Fruit fly (Drosophila melanogaster) whole organism, embryonic: ENCODE results near the gene sp3.

ENCODE experiments used
- Ada2b ChIP-seq: fragments of 200-800 bp; sonication (Bioruptor generic); IDR thresholded peaks from 2 replicates; pipeline ENCODE4 v1.3.6; 2022; ENCODE audit warnings: missing biosample characterization, missing genetic modification characterization
- Aef1 ChIP-seq: fragments of 200-800 bp; sonication (Bioruptor generic); IDR thresholded peaks from 3 replicates; pipeline ENCODE4 v1.3.6; 2022; ENCODE audit warnings: missing biosample characterization, missing genetic modification characterization
- Antp ChIP-seq: fragments of 200-800 bp; sonication (Bioruptor generic); optimal IDR thresholded peaks from 3 replicates; lab custom pipeline; 2016; ENCODE audit warnings: missing biosample characterization, missing genetic modification characterization
- CG1024 ChIP-seq: fragments of 200-800 bp; sonication (Bioruptor generic); IDR thresholded peaks from 2 replicates; pipeline ENCODE4 v1.3.6; 2022; ENCODE audit warnings: missing biosample characterization, missing genetic modification characterization
- CG11398 ChIP-seq: fragments of 200-800 bp; sonication (Bioruptor generic); optimal IDR thresholded peaks from 2 replicates; lab custom pipeline; 2016; ENCODE audit warnings: missing biosample characterization, missing genetic modification characterization
- CG11560 ChIP-seq: fragments of 200-800 bp; sonication (Bioruptor generic); IDR thresholded peaks from 3 replicates; pipeline ENCODE4 v1.3.6; 2022; ENCODE audit warnings: missing biosample characterization, missing genetic modification characterization
- CG12236 ChIP-seq: fragments of 200-800 bp; sonication (Bioruptor generic); optimal IDR thresholded peaks from 2 replicates; lab custom pipeline; 2016; ENCODE audit warnings: missing biosample characterization, missing genetic modification characterization
- CG14965 ChIP-seq: fragments of 200-800 bp; sonication (Bioruptor generic); optimal IDR thresholded peaks from 2 replicates; lab custom pipeline; 2016; ENCODE audit warnings: missing biosample characterization, missing genetic modification characterization, borderline replicate concordance
- CG15011 ChIP-seq: fragments of 200-800 bp; sonication (Bioruptor generic); optimal IDR thresholded peaks from 3 replicates; lab custom pipeline; 2018; ENCODE audit warnings: missing biosample characterization, mild to moderate bottlenecking, missing genetic modification characterization
- CG15514 ChIP-seq: fragments of 200-800 bp; sonication (Bioruptor generic); optimal IDR thresholded peaks from 3 replicates; lab custom pipeline; 2017; ENCODE audit warnings: missing biosample characterization, missing genetic modification characterization, mild to moderate bottlenecking, moderate library complexity, missing genetic modification reagents
- CG1603 ChIP-seq: fragments of 200-800 bp; sonication (Bioruptor generic); optimal IDR thresholded peaks from 2 replicates; lab custom pipeline; 2019; ENCODE audit warnings: missing biosample characterization, mild to moderate bottlenecking, missing genetic modification characterization, moderate library complexity
- CG16863 ChIP-seq: fragments of 200-800 bp; sonication (Bioruptor generic); optimal IDR thresholded peaks from 3 replicates; lab custom pipeline; 2016; ENCODE audit warnings: missing biosample characterization, missing genetic modification characterization
- CG17568 ChIP-seq: fragments of 200-800 bp; sonication (Bioruptor generic); optimal IDR thresholded peaks from 2 replicates; lab custom pipeline; 2018; ENCODE audit warnings: missing biosample characterization, mild to moderate bottlenecking, missing genetic modification characterization, moderate library complexity
- CG18011 ChIP-seq: fragments of 200-800 bp; sonication (Bioruptor generic); optimal IDR thresholded peaks from 2 replicates; lab custom pipeline; 2017; ENCODE audit warnings: missing biosample characterization, missing genetic modification characterization, mild to moderate bottlenecking, moderate library complexity, missing genotype
- CG2875 ChIP-seq: fragments of 200-800 bp; sonication (Bioruptor generic); optimal IDR thresholded peaks from 2 replicates; lab custom pipeline; 2017; ENCODE audit warnings: missing biosample characterization, mild to moderate bottlenecking, missing genetic modification characterization, missing genetic modification reagents
- CG32772 ChIP-seq: fragments of 200-800 bp; sonication (Bioruptor generic); IDR thresholded peaks from 2 replicates; pipeline ENCODE4 v1.3.6; 2022; ENCODE audit warnings: missing biosample characterization, missing genetic modification characterization
- CG6654 ChIP-seq: fragments of 200-800 bp; sonication (Bioruptor generic); optimal IDR thresholded peaks from 2 replicates; lab custom pipeline; 2017; ENCODE audit warnings: missing biosample characterization, mild to moderate bottlenecking, missing genetic modification characterization
- CG7963 ChIP-seq: fragments of 200-800 bp; sonication (Bioruptor generic); IDR thresholded peaks from 3 replicates; pipeline ENCODE4 v1.3.6; 2022; ENCODE audit warnings: missing biosample characterization, missing genetic modification characterization; ENCODE audit not compliant: partially characterized antibody
- CG8388 ChIP-seq: fragments of 200-800 bp; sonication (Bioruptor generic); optimal IDR thresholded peaks from 2 replicates; lab custom pipeline; 2019; ENCODE audit warnings: missing biosample characterization, mild to moderate bottlenecking, missing genetic modification characterization, moderate library complexity
- Camta ChIP-seq: fragments of 200-800 bp; sonication (Bioruptor generic); optimal IDR thresholded peaks from 2 replicates; lab custom pipeline; 2016; ENCODE audit warnings: missing biosample characterization, missing genetic modification characterization
- Chrac-16 ChIP-seq: fragments of 200-800 bp; sonication (Bioruptor generic); optimal IDR thresholded peaks from 3 replicates; lab custom pipeline; 2016; ENCODE audit warnings: missing biosample characterization, missing genetic modification characterization
- Dfd ChIP-seq, 2 experiments: fragments of >200 bp; optimal IDR thresholded peaks; 2 replicates each; lab custom pipeline; 2017; ENCODE audit warnings: missing biosample characterization in 2 of 2, missing genetic modification characterization in 2 of 2
- Doc3 ChIP-seq: fragments of 200-800 bp; sonication (Bioruptor generic); IDR thresholded peaks from 3 replicates; pipeline ENCODE4 v1.3.6; 2022; ENCODE audit warnings: missing biosample characterization, missing genetic modification characterization; ENCODE audit not compliant: partially characterized antibody
- Fer1 ChIP-seq: fragments of 200-800 bp; sonication (Bioruptor generic); optimal IDR thresholded peaks from 2 replicates; lab custom pipeline; 2017; ENCODE audit warnings: missing biosample characterization, mild to moderate bottlenecking, missing genetic modification characterization
- Gug ChIP-seq: fragments of 200-800 bp; sonication (Bioruptor generic); IDR thresholded peaks from 4 replicates; pipeline ENCODE4 v1.3.6; 2022; ENCODE audit warnings: missing biosample characterization, missing genetic modification characterization
- HLH54F ChIP-seq: fragments of 200-800 bp; sonication (Bioruptor generic); optimal IDR thresholded peaks from 3 replicates; lab custom pipeline; 2016; ENCODE audit warnings: missing biosample characterization, missing genetic modification characterization
- Hr3 ChIP-seq: fragments of 200-800 bp; sonication (Bioruptor generic); optimal IDR thresholded peaks from 3 replicates; lab custom pipeline; 2016; ENCODE audit warnings: missing biosample characterization, missing genetic modification characterization
- Max ChIP-seq: fragments of 200-800 bp; sonication (Bioruptor generic); optimal IDR thresholded peaks from 2 replicates; lab custom pipeline; 2016; ENCODE audit warnings: missing biosample characterization, mild to moderate bottlenecking, missing genetic modification characterization
- Rx ChIP-seq: fragments of 200-800 bp; sonication (Bioruptor generic); IDR thresholded peaks from 2 replicates; pipeline ENCODE4 v1.3.6; 2022; ENCODE audit warnings: missing biosample characterization, missing genetic modification characterization
- Sin3A ChIP-seq: fragments of >200 bp; optimal IDR thresholded peaks from 2 replicates; lab custom pipeline; 2018
- Stat92E ChIP-seq, 3 experiments: fragments of >200 bp in 2 of 3; fragments of 200-800 bp in 1 of 3; sonication (Bioruptor generic) in 1 of 3; optimal IDR thresholded peaks; 2 replicates each; lab custom pipeline; 2017 to 2019; ENCODE audit warnings: missing biosample characterization in 3 of 3, missing genetic modification characterization in 3 of 3, mild to moderate bottlenecking in 1 of 3, moderate library complexity in 1 of 3
- Trl ChIP-seq, 3 experiments: fragments of >200 bp in 2 of 3; fragments of 200-800 bp in 1 of 3; sonication (Bioruptor generic) in 1 of 3; optimal IDR thresholded peaks; 2 replicates in 1 of 3; 3 replicates in 2 of 3; lab custom pipeline; 2016 to 2017; ENCODE audit warnings: missing biosample characterization in 1 of 3, missing genetic modification characterization in 1 of 3
- ato ChIP-seq: fragments of 200-800 bp; sonication (Bioruptor generic); IDR thresholded peaks from 2 replicates; pipeline ENCODE4 v1.3.6; 2022; ENCODE audit warnings: missing biosample characterization, missing genetic modification characterization; ENCODE audit not compliant: partially characterized antibody
- az2 ChIP-seq: fragments of 200-800 bp; sonication (Bioruptor generic); optimal IDR thresholded peaks from 3 replicates; lab custom pipeline; 2016; ENCODE audit warnings: missing biosample characterization, missing genetic modification characterization
- br ChIP-seq: fragments of >200 bp; optimal IDR thresholded peaks from 2 replicates; lab custom pipeline; 2017
- cato ChIP-seq: fragments of 200-800 bp; sonication (Bioruptor generic); optimal IDR thresholded peaks from 2 replicates; lab custom pipeline; 2016; ENCODE audit warnings: missing biosample characterization, missing genetic modification characterization, borderline replicate concordance
- chn ChIP-seq: fragments of 200-800 bp; sonication (Bioruptor generic); optimal IDR thresholded peaks from 2 replicates; lab custom pipeline; 2016; ENCODE audit warnings: missing biosample characterization, missing genetic modification characterization
- ci ChIP-seq: fragments of 200-800 bp; sonication (Bioruptor generic); IDR thresholded peaks from 3 replicates; pipeline ENCODE4 v1.3.6; 2022; ENCODE audit warnings: missing biosample characterization, missing genetic modification characterization
- jing ChIP-seq: fragments of 200-800 bp; sonication (Bioruptor generic); optimal IDR thresholded peaks from 2 replicates; lab custom pipeline; 2018; ENCODE audit warnings: missing biosample characterization, mild to moderate bottlenecking, missing genetic modification characterization
- nau ChIP-seq: fragments of 200-800 bp; sonication (Bioruptor generic); optimal IDR thresholded peaks from 3 replicates; lab custom pipeline; 2017; ENCODE audit warnings: missing biosample characterization, mild to moderate bottlenecking, missing genetic modification characterization, missing genetic modification reagents
- sens ChIP-seq: fragments of 200-800 bp; sonication (Bioruptor generic); peaks from one replicate; lab custom pipeline; 2016; ENCODE audit warnings: missing biosample characterization, missing genetic modification characterization
- sisA ChIP-seq: fragments of 200-800 bp; sonication (Bioruptor generic); IDR thresholded peaks from 2 replicates; pipeline ENCODE4 v1.3.6; 2022; ENCODE audit warnings: missing biosample characterization, missing genetic modification characterization
- slbo ChIP-seq: fragments of 200-800 bp; sonication (Bioruptor generic); IDR thresholded peaks from 2 replicates; pipeline ENCODE4 v1.3.6; 2022; ENCODE audit warnings: missing biosample characterization, missing genetic modification characterization
- sqz ChIP-seq: fragments of 200-800 bp; sonication (Bioruptor generic); optimal IDR thresholded peaks from 3 replicates; lab custom pipeline; 2018; ENCODE audit warnings: missing biosample characterization, mild to moderate bottlenecking, missing genetic modification characterization
- unc-4 ChIP-seq: fragments of 200-800 bp; sonication (Bioruptor generic); IDR thresholded peaks from 2 replicates; pipeline ENCODE4 v1.3.6; 2022; ENCODE audit warnings: missing biosample characterization, missing genetic modification characterization; ENCODE audit not compliant: partially characterized antibody
- vnd ChIP-seq: fragments of 200-800 bp; sonication (Bioruptor generic); IDR thresholded peaks from 3 replicates; pipeline ENCODE4 v1.3.6; 2022; ENCODE audit warnings: missing biosample characterization, missing genetic modification characterization; ENCODE audit not compliant: partially characterized antibody
- wdn ChIP-seq: fragments of 200-800 bp; sonication (Bioruptor generic); IDR thresholded peaks from 2 replicates; pipeline ENCODE4 v1.3.6; 2022; ENCODE audit warnings: missing biosample characterization, missing genetic modification characterization
- wek ChIP-seq: fragments of 200-800 bp; sonication (Bioruptor generic); optimal IDR thresholded peaks from 3 replicates; lab custom pipeline; 2018; ENCODE audit warnings: missing biosample characterization, mild to moderate bottlenecking, missing genetic modification characterization, moderate library complexity

Gene sp3

dm6 chr3R:21487706-21488406, 32.9 kb upstream of the sp3 start (continued):
- TF ChIP-seq Fer1 (GFP tag; lab: Kevin White, UChicago) (no peak), CG16863 (GFP tag; lab: Kevin White, UChicago) (peak; percentile 28), Rx (GFP tag; lab: Robert Waterston, UW) (peak; percentile 66; the same call in 1 of the 2 replicates), CG14965 (GFP tag; lab: Kevin White, UChicago) (peak; percentile 8), wdn (peak; percentile 26; the same call in 1 of the 2 replicates), sisA (peak; percentile 54), unc-4 (no peak), Aef1 (no peak; the same call in 2 of the 3 replicates), sens (GFP tag; lab: Kevin White, UChicago) (peak; percentile 80), nau (GFP tag; lab: Kevin White, UChicago) (no peak), wek (GFP tag; lab: Kevin White, UChicago) (peak; percentile 24), Dfd (GFP tag; optimal IDR thresholded peaks at IDR 0.05; lab: Kevin White, UChicago) (no peak), cato (peak; percentile 3), Stat92E (GFP tag; optimal IDR thresholded peaks at IDR 0.05; lab: Kevin White, UChicago) (peak in 1 of 3 experiments; percentile 5), jing (GFP tag; lab: Kevin White, UChicago) (no peak), chn (GFP tag; lab: Kevin White, UChicago) (peak; percentile 61), CG11560 (tag; lab: Robert Waterston, UW) (peak; percentile 93), Trl (optimal IDR thresholded peaks at IDR 0.05; lab: Kevin White, UChicago) (no peak), Trl (GFP tag; optimal IDR thresholded peaks at IDR 0.05; lab: Kevin White, UChicago) (peak; percentile 57), vnd (GFP tag; lab: Robert Waterston, UW) (peak; percentile 37; the same call in 1 of the 3 replicates), HLH54F (GFP tag; lab: Kevin White, UChicago) (peak; percentile 33), Sin3A (lab: Kevin White, UChicago) (no peak), br (lab: Kevin White, UChicago) (no peak), CG18011 (no peak), ato (GFP tag; lab: Robert Waterston, UW) (no peak; the same call in 1 of the 2 replicates)

- no peak for TF ChIP-seq Max (GFP tag; lab: Kevin White, UChicago)
- TF ChIP-seq Chrac-16 (GFP tag; lab: Kevin White, UChicago): no peak
- 0 out of 2 replicates have a peak, but pooled peaks have one; percentile 5 for TF ChIP-seq slbo (GFP tag; lab: Robert Waterston, UW)
- TF ChIP-seq Camta (GFP tag; lab: Kevin White, UChicago): peak; percentile 44
- peak; percentile 31 for TF ChIP-seq az2 (GFP tag; lab: Kevin White, UChicago)
- no peak for TF ChIP-seq CG15514
- 0 out of 2 replicates have a peak, but pooled peaks have one; percentile 15 for TF ChIP-seq CG1024
- no peak for TF ChIP-seq CG7963
- TF ChIP-seq CG12236 (GFP tag; lab: Kevin White, UChicago): no peak
- TF ChIP-seq CG6654 (GFP tag; lab: Kevin White, UChicago): peak; percentile 3
- no peak for TF ChIP-seq CG15011
- TF ChIP-seq CG11398 (GFP tag; lab: Kevin White, UChicago): no peak
- TF ChIP-seq Hr3 (GFP tag; lab: Kevin White, UChicago): peak; percentile 22
- no peak for TF ChIP-seq sqz
- no peak for TF ChIP-seq CG17568
- peak; percentile 39; the same call in 1 of the 4 replicates for TF ChIP-seq Gug (GFP tag; lab: Robert Waterston, UW)
- TF ChIP-seq Ada2b (GFP tag; lab: Robert Waterston, UW): no peak
- TF ChIP-seq CG32772 (GFP tag; lab: Robert Waterston, UW): peak; percentile 55; the same call in 1 of the 2 replicates
- TF ChIP-seq CG1603 (tag; lab: Kevin White, UChicago): peak; percentile 32
- TF ChIP-seq Antp: peak; percentile 15
- peak; percentile 24 for TF ChIP-seq CG8388 (GFP tag; lab: Kevin White, UChicago)
- no peak for TF ChIP-seq Doc3 (GFP tag; lab: Robert Waterston, UW)
- peak; percentile 6 for TF ChIP-seq CG2875
- TF ChIP-seq ci: no peak
Measured at dm6 chr3R:21493580-21494257, 27.0 kb upstream of the sp3 start.
